Worm (Caenorhabditis elegans) whole organism, midembryonic: ENCODE data around the gene srw-62.

Source experiments
- T22C8.4 ChIP-seq: fragments of 200-800 bp; sonication (Bioruptor generic); IDR thresholded peaks from 2 replicates; pipeline ENCODE4 v1.3.6; 2022; ENCODE audit warnings: missing genetic modification characterization, missing compliant biosample characterization
- cog-1 ChIP-seq: sonication (generic microtip); optimal IDR thresholded peaks from 2 replicates; lab custom pipeline; 2016; ENCODE audit warnings: missing genetic modification characterization, missing compliant biosample characterization
- flt-1 ChIP-seq: fragments of 200-800 bp; sonication (Bioruptor generic); IDR thresholded peaks from 2 replicates; pipeline ENCODE4 v1.3.6; 2022; ENCODE audit warnings: missing genetic modification characterization, missing compliant biosample characterization
- klf-2 ChIP-seq: fragments of 200-800 bp; sonication (Bioruptor generic); conservative IDR thresholded peaks from 2 replicates; pipeline ENCODE4 v1.3.6; 2022; ENCODE audit warnings: missing genetic modification reagents, missing genetic modification characterization, missing compliant biosample characterization
- med-1 ChIP-seq: sonication (generic microtip); optimal IDR thresholded peaks from 2 replicates; lab custom pipeline; 2017; ENCODE audit warnings: missing genetic modification characterization, mild to moderate bottlenecking, missing compliant biosample characterization, antibody characterized with exemption, missing genetic modification reagents; ENCODE audit not compliant: insufficient read depth
- ref-1 ChIP-seq: fragments of 200-800 bp; sonication (Bioruptor generic); conservative IDR thresholded peaks from 2 replicates; pipeline ENCODE4 v1.3.6; 2022; ENCODE audit warnings: missing genetic modification reagents, missing genetic modification characterization, missing compliant biosample characterization
- tab-1 ChIP-seq: fragments of 200-800 bp; sonication (Bioruptor generic); IDR thresholded peaks from 2 replicates; pipeline ENCODE4 v1.3.6; 2022; ENCODE audit warnings: missing genetic modification characterization, missing compliant biosample characterization
- ztf-23 ChIP-seq: fragments of 200-800 bp; sonication (Bioruptor generic); IDR thresholded peaks from 2 replicates; pipeline ENCODE4 v1.3.6; 2022; ENCODE audit warnings: missing genetic modification reagents, missing genetic modification characterization, missing compliant biosample characterization
- ztf-29 ChIP-seq: fragments of 200-800 bp; sonication (Bioruptor generic); IDR thresholded peaks from 2 replicates; pipeline ENCODE4 v1.3.6; 2022; ENCODE audit warnings: missing genetic modification reagents, missing genetic modification characterization, missing compliant biosample characterization

ce11 chrII:7815406-7815805, 9.8 kb upstream of the srw-62 start:
- TF ChIP-seq ztf-29 (no peak), klf-2 (GFP tag; lab: Robert Waterston, UW) (no peak), cog-1 (no peak), ztf-23 (GFP tag; lab: Robert Waterston, UW) (no peak), ref-1 (no peak), flt-1 (GFP tag; lab: Robert Waterston, UW) (no peak), tab-1 (GFP tag; lab: Robert Waterston, UW) (no peak), T22C8.4 (no peak), med-1 (GFP tag; lab: Kevin White, UChicago) (no peak)
